Comparison of ENCODE assay signal across 4 fruit fly cellular contexts in genomic region chr2L:8361204-8361952, dm6.
A peak's percentile ranks its signal among the peaks of the same experiment; 100 is the strongest.
TF ChIP-seq lines count a peak whose summit lies in the region.

No protein-coding gene starts in this region.

TF ChIP-seq in whole organism, adult, 20 proteins besides CTCF, POLR2A, EP300 and RAD21 (continued from another document):
- TF ChIP-seq pad (GFP tag; optimal IDR thresholded peaks at IDR 0.05; lab: Kevin White, UChicago) (peak; percentile 75), cic (GFP tag; optimal IDR thresholded peaks at IDR 0.05; lab: Kevin White, UChicago) (peak; percentile 9)

TF ChIP-seq in whole organism, embryonic, 481 proteins besides CTCF, POLR2A, EP300 and RAD21 (continued from another document and continues in another):
- TF ChIP-seq sens (GFP tag; lab: Kevin White, UChicago) (peak; percentile 82), Bdp1 (GFP tag; optimal IDR thresholded peaks at IDR 0.05; lab: Kevin White, UChicago) (no peak), MESR4 (GFP tag; optimal IDR thresholded peaks at IDR 0.05; lab: Kevin White, UChicago) (no peak), sr (GFP tag; IDR thresholded peaks at IDR 0.05; lab: Robert Waterston, UW) (no peak), vnd (GFP tag; IDR thresholded peaks at IDR 0.05; lab: Robert Waterston, UW; ENCODE audit: partially characterized antibody) (no peak), az2 (GFP tag; optimal IDR thresholded peaks at IDR 0.05; lab: Kevin White, UChicago) (no peak), lab (GFP tag; optimal IDR thresholded peaks at IDR 0.05; lab: Kevin White, UChicago) (peak; percentile 49), bab2 (GFP tag; optimal IDR thresholded peaks at IDR 0.05; lab: Kevin White, UChicago) (no peak), Dp (GFP tag; optimal IDR thresholded peaks at IDR 0.05; lab: Kevin White, UChicago) (no peak), CG17359 (tag; optimal IDR thresholded peaks at IDR 0.05; lab: Kevin White, UChicago) (no peak), CG13775 (GFP tag; optimal IDR thresholded peaks at IDR 0.05; lab: Kevin White, UChicago) (no peak), dan (GFP tag; IDR thresholded peaks at IDR 0.05; lab: Robert Waterston, UW) (no peak), CG12942 (GFP tag; optimal IDR thresholded peaks at IDR 0.05; lab: Kevin White, UChicago) (no peak), sc (optimal IDR thresholded peaks at IDR 0.05; lab: Kevin White, UChicago) (no peak), sc (GFP tag; optimal IDR thresholded peaks at IDR 0.05; lab: Kevin White, UChicago) (no peak), Hsf (GFP tag; optimal IDR thresholded peaks at IDR 0.05; lab: Kevin White, UChicago) (peak; percentile 21), Six4 (GFP tag; optimal IDR thresholded peaks at IDR 0.05; lab: Kevin White, UChicago) (no peak), oc (tag; optimal IDR thresholded peaks at IDR 0.05; lab: Kevin White, UChicago) (no peak), jumu (GFP tag; optimal IDR thresholded peaks at IDR 0.05; lab: Kevin White, UChicago) (no peak), CG8765 (GFP tag; IDR thresholded peaks at IDR 0.05; lab: Robert Waterston, UW) (no peak), crol (GFP tag; IDR thresholded peaks at IDR 0.05; lab: Robert Waterston, UW) (no peak), CG6254 (GFP tag; optimal IDR thresholded peaks at IDR 0.05; lab: Kevin White, UChicago) (no peak), CoRest (tag; optimal IDR thresholded peaks at IDR 0.05; lab: Kevin White, UChicago) (peak; percentile 37), peb (GFP tag; IDR thresholded peaks at IDR 0.05; lab: Robert Waterston, UW) (no peak), CG10979 (tag; optimal IDR thresholded peaks at IDR 0.05; lab: Kevin White, UChicago) (peak; percentile 35), CG17568 (GFP tag; optimal IDR thresholded peaks at IDR 0.05; lab: Kevin White, UChicago) (peak; percentile 3), fd3F (GFP tag; optimal IDR thresholded peaks at IDR 0.05; lab: Kevin White, UChicago) (no peak), crc (GFP tag; optimal IDR thresholded peaks at IDR 0.05; lab: Kevin White, UChicago) (peak; percentile 4), odd (GFP tag; optimal IDR thresholded peaks at IDR 0.05; lab: Kevin White, UChicago) (no peak), bcd (GFP tag; optimal IDR thresholded peaks at IDR 0.05; lab: Kevin White, UChicago) (no peak), org-1 (GFP tag; optimal IDR thresholded peaks at IDR 0.05; lab: Kevin White, UChicago) (peak; percentile 6), CG3281 (GFP tag; optimal IDR thresholded peaks at IDR 0.05; lab: Kevin White, UChicago) (peak; percentile 39), CG9797 (GFP tag; optimal IDR thresholded peaks at IDR 0.05; lab: Kevin White, UChicago) (no peak), lbe (GFP tag; optimal IDR thresholded peaks at IDR 0.05; lab: Kevin White, UChicago) (peak; percentile 26), CG42726 (GFP tag; IDR thresholded peaks at IDR 0.05; lab: Robert Waterston, UW; ENCODE audit: partially characterized antibody) (no peak), CG2199 (GFP tag; IDR thresholded peaks at IDR 0.05; lab: Robert Waterston, UW) (peak; percentile 38; the same call in 1 of the 3 replicates), CG13894 (tag; optimal IDR thresholded peaks at IDR 0.05; lab: Kevin White, UChicago) (no peak), Poxn (GFP tag; IDR thresholded peaks at IDR 0.05; lab: Robert Waterston, UW) (no peak), stwl (tag; optimal IDR thresholded peaks at IDR 0.05; lab: Kevin White, UChicago) (no peak), CG7357 (GFP tag; IDR thresholded peaks at IDR 0.05; lab: Robert Waterston, UW) (no peak), sna (GFP tag; IDR thresholded peaks at IDR 0.05; lab: Robert Waterston, UW; ENCODE audit: partially characterized antibody) (no peak), CG8388 (GFP tag; optimal IDR thresholded peaks at IDR 0.05; lab: Kevin White, UChicago) (no peak), fd64A (GFP tag; optimal IDR thresholded peaks at IDR 0.05; lab: Kevin White, UChicago) (peak; percentile 62), fu2 (GFP tag; optimal IDR thresholded peaks at IDR 0.05; lab: Kevin White, UChicago) (no peak), hbn (GFP tag; IDR thresholded peaks at IDR 0.05; lab: Robert Waterston, UW; ENCODE audit: partially characterized antibody) (no peak)

TF ChIP-seq in whole organism, prepupa, 60 proteins besides CTCF, POLR2A, EP300 and RAD21 (continued from another document):
- peak; percentile 63 for TF ChIP-seq CG15336 (GFP tag; IDR thresholded peaks at IDR 0.05; lab: Robert Waterston, UW)
- TF ChIP-seq spab (GFP tag; optimal IDR thresholded peaks at IDR 0.05; lab: Kevin White, UChicago), result peak; percentile 46
- TF ChIP-seq CG6854 (GFP tag; optimal IDR thresholded peaks at IDR 0.05; lab: Kevin White, UChicago), result peak; percentile 5
- no peak for TF ChIP-seq Lpt (GFP tag; optimal IDR thresholded peaks at IDR 0.05; lab: Kevin White, UChicago)
- peak; percentile 60 for TF ChIP-seq achi (GFP tag; optimal IDR thresholded peaks at IDR 0.05; lab: Kevin White, UChicago)
- TF ChIP-seq esn (GFP tag; optimal IDR thresholded peaks at IDR 0.05; lab: Kevin White, UChicago), result peak; percentile 75
- peak; percentile 42 for TF ChIP-seq CG10631 (GFP tag; optimal IDR thresholded peaks at IDR 0.05; lab: Kevin White, UChicago)
- TF ChIP-seq acj6 (GFP tag; optimal IDR thresholded peaks at IDR 0.05; lab: Kevin White, UChicago), result peak; percentile 67
- TF ChIP-seq net (GFP tag; optimal IDR thresholded peaks at IDR 0.05; lab: Kevin White, UChicago), result peak; percentile 47
- peak; percentile 91 for TF ChIP-seq Eip78C (GFP tag; lab: Kevin White, UChicago)
- no peak for TF ChIP-seq CG1621 (tag; optimal IDR thresholded peaks at IDR 0.05; lab: Kevin White, UChicago)
- peak in 1 of 2 experiments; percentile 52 for TF ChIP-seq salr (GFP tag; optimal IDR thresholded peaks at IDR 0.05; lab: Kevin White, UChicago)
- peak; percentile 28 for TF ChIP-seq dsx (GFP tag; optimal IDR thresholded peaks at IDR 0.05; lab: Kevin White, UChicago; ENCODE audit: poor library complexity, severe bottlenecking)
- peak; percentile 66 for TF ChIP-seq Sox102F (GFP tag; optimal IDR thresholded peaks at IDR 0.05; lab: Kevin White, UChicago)
- peak; percentile 61 for TF ChIP-seq Smox (GFP tag; optimal IDR thresholded peaks at IDR 0.05; lab: Kevin White, UChicago)
- peak; percentile 62 for TF ChIP-seq CG6792 (GFP tag; optimal IDR thresholded peaks at IDR 0.05; lab: Kevin White, UChicago)
- peak; percentile 27; the same call in 1 of the 2 replicates for TF ChIP-seq CG11294 (GFP tag; IDR thresholded peaks at IDR 0.05; lab: Robert Waterston, UW)
- no peak for TF ChIP-seq CG9139 (GFP tag; optimal IDR thresholded peaks at IDR 0.05; lab: Kevin White, UChicago)
- TF ChIP-seq CG8119 (GFP tag; IDR thresholded peaks at IDR 0.05; lab: Robert Waterston, UW), result no peak; the same call in 1 of the 3 replicates
- TF ChIP-seq fkh (GFP tag; optimal IDR thresholded peaks at IDR 0.05; lab: Kevin White, UChicago), result peak; percentile 75
- TF ChIP-seq dac (GFP tag; optimal IDR thresholded peaks at IDR 0.05; lab: Kevin White, UChicago), result no peak
- peak; percentile 39; the same call in 1 of the 3 replicates for TF ChIP-seq CG6163 (GFP tag; IDR thresholded peaks at IDR 0.05; lab: Robert Waterston, UW)
- peak; percentile 57 for TF ChIP-seq fd59A (GFP tag; optimal IDR thresholded peaks at IDR 0.05; lab: Kevin White, UChicago)
- peak; percentile 27 for TF ChIP-seq CG8319 (GFP tag; optimal IDR thresholded peaks at IDR 0.05; lab: Kevin White, UChicago)
- TF ChIP-seq CG10669 (GFP tag; optimal IDR thresholded peaks at IDR 0.05; lab: Kevin White, UChicago), result peak; percentile 32
- TF ChIP-seq fd85E (GFP tag; optimal IDR thresholded peaks at IDR 0.05; lab: Kevin White, UChicago), result peak; percentile 17
- TF ChIP-seq topi (GFP tag; optimal IDR thresholded peaks at IDR 0.05; lab: Kevin White, UChicago), result peak; percentile 42
- no peak for TF ChIP-seq Eip93F (GFP tag; optimal IDR thresholded peaks at IDR 0.05; lab: Kevin White, UChicago)
- peak; percentile 54 for TF ChIP-seq CG6808 (GFP tag; optimal IDR thresholded peaks at IDR 0.05; lab: Kevin White, UChicago)
- peak; percentile 5 for TF ChIP-seq CG4318 (GFP tag; optimal IDR thresholded peaks at IDR 0.05; lab: Kevin White, UChicago)
- TF ChIP-seq CG8632 (GFP tag; optimal IDR thresholded peaks at IDR 0.05; lab: Kevin White, UChicago), result peak; percentile 47
- TF ChIP-seq CG16779 (tag; optimal IDR thresholded peaks at IDR 0.05; lab: Kevin White, UChicago), result no peak
- TF ChIP-seq CG11902 (GFP tag; optimal IDR thresholded peaks at IDR 0.05; lab: Kevin White, UChicago), result peak; percentile 20
- TF ChIP-seq Sox15 (GFP tag; optimal IDR thresholded peaks at IDR 0.05; lab: Kevin White, UChicago), result peak; percentile 40
- peak; percentile 40 for TF ChIP-seq Ets21C (GFP tag; optimal IDR thresholded peaks at IDR 0.05; lab: Kevin White, UChicago)
- TF ChIP-seq Blimp-1 (GFP tag; optimal IDR thresholded peaks at IDR 0.05; lab: Kevin White, UChicago), result peak; percentile 41
- TF ChIP-seq vri (GFP tag; optimal IDR thresholded peaks at IDR 0.05; lab: Kevin White, UChicago), result no peak
- TF ChIP-seq Sox14 (GFP tag; optimal IDR thresholded peaks at IDR 0.05; lab: Kevin White, UChicago), result peak; percentile 50
- TF ChIP-seq CG3919 (GFP tag; optimal IDR thresholded peaks at IDR 0.05; lab: Kevin White, UChicago), result no peak
- TF ChIP-seq Ets96B (tag; optimal IDR thresholded peaks at IDR 0.05; lab: Kevin White, UChicago), result peak; percentile 17
- peak; percentile 46 for TF ChIP-seq CG34406 (GFP tag; optimal IDR thresholded peaks at IDR 0.05; lab: Kevin White, UChicago)
TF ChIP-seq in whole organism, prepupa: peak in this region for 47.

TF ChIP-seq in whole organism, wandering third instar larva, 38 proteins besides CTCF, POLR2A, EP300 and RAD21 (continued from another document):
- TF ChIP-seq fru (GFP tag; optimal IDR thresholded peaks at IDR 0.05; lab: Kevin White, UChicago) (peak; percentile 75), h (GFP tag; optimal IDR thresholded peaks at IDR 0.05; lab: Kevin White, UChicago) (peak; percentile 70), Hr83 (GFP tag; optimal IDR thresholded peaks at IDR 0.05; lab: Kevin White, UChicago; ENCODE audit: poor library complexity, severe bottlenecking) (no peak), woc (GFP tag; optimal IDR thresholded peaks at IDR 0.05; lab: Kevin White, UChicago) (peak; percentile 35), ey (GFP tag; optimal IDR thresholded peaks at IDR 0.05; lab: Kevin White, UChicago) (peak; percentile 64), sage (GFP tag; optimal IDR thresholded peaks at IDR 0.05; lab: Kevin White, UChicago) (no peak), CrebA (GFP tag; optimal IDR thresholded peaks at IDR 0.05; lab: Kevin White, UChicago; ENCODE audit: borderline replicate concordance) (no peak), Jra (GFP tag; optimal IDR thresholded peaks at IDR 0.05; lab: Kevin White, UChicago) (no peak), Abd-B (GFP tag; optimal IDR thresholded peaks at IDR 0.05; lab: Kevin White, UChicago) (no peak), Mio (GFP tag; optimal IDR thresholded peaks at IDR 0.05; lab: Kevin White, UChicago) (no peak), jim (GFP tag; optimal IDR thresholded peaks at IDR 0.05; lab: Kevin White, UChicago) (no peak), br (GFP tag; optimal IDR thresholded peaks at IDR 0.05; lab: Kevin White, UChicago) (peak; percentile 46)
